Worm (Caenorhabditis elegans) whole organism, L2 larva: ENCODE results near the gene mrpl-4.

ENCODE experiments used
- F13H6.1 ChIP-seq: sonication (generic microtip); optimal IDR thresholded peaks from 2 replicates; lab custom pipeline; 2016; ENCODE audit warnings: missing genetic modification characterization, missing compliant biosample characterization
- elt-1 ChIP-seq: fragments of 150-350 bp; optimal IDR thresholded peaks from 2 replicates; lab custom pipeline; 2014; ENCODE audit warnings: missing biosample characterization, missing genetic modification characterization
- nhr-25 ChIP-seq: fragments of 150-350 bp; sonication (generic microtip); optimal IDR thresholded peaks from 3 replicates; lab custom pipeline; 2014; ENCODE audit warnings: missing biosample characterization, missing genetic modification characterization
- ztf-4 ChIP-seq: fragments of 150-350 bp; optimal IDR thresholded peaks from 2 replicates; lab custom pipeline; 2014; ENCODE audit warnings: missing biosample characterization, missing genetic modification characterization

DNA sequence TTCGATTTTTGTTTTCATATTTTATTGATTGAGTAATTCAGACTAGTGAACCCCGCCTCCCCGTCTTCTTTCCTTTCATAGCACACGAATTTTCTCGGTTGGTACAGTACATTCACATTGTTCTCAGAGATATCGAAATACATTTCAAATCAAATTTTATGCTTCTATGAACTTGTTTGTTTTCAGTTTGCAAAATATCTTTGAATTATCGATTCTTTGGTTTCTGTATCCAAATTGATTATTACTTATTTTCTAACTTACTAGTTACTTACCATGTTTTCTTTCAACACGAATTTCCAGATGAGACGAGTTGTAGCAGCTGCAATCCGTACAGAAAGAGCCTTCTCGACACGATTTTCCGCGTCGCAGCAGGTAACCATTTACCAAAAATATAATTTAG, 1.7 kb upstream of the mrpl-4 start, which contains the start of gene mrps-2:
- no peak for TF ChIP-seq F13H6.1 (tag; lab: Kevin White, UChicago)
- TF ChIP-seq nhr-25 (tag; lab: Kevin White, UChicago), result no peak
- TF ChIP-seq ztf-4 (tag; lab: Kevin White, UChicago), result no peak
- TF ChIP-seq elt-1 (tag; lab: Kevin White, UChicago), result no peak
